Fruit fly (Drosophila melanogaster) whole organism, embryonic: ENCODE data around the gene CG13457.

Experiments used
- Awh ChIP-seq: fragments of 200-800 bp; sonication (Bioruptor generic); IDR thresholded peaks from 2 replicates; pipeline ENCODE4, ENCODE4 v1.3.6; 2022; ENCODE audit warnings: missing biosample characterization, missing genetic modification characterization
- CG1024 ChIP-seq: fragments of 200-800 bp; sonication (Bioruptor generic); IDR thresholded peaks from 2 replicates; pipeline ENCODE4 v1.3.6; 2022; ENCODE audit warnings: missing biosample characterization, missing genetic modification characterization
- CG11696 ChIP-seq: fragments of 200-800 bp; sonication (Bioruptor generic); IDR thresholded peaks from 2 replicates; pipeline ENCODE4 v1.3.6; 2022; ENCODE audit warnings: missing biosample characterization, missing genetic modification characterization
- CG12299 ChIP-seq: fragments of 200-800 bp; sonication (Bioruptor generic); optimal IDR thresholded peaks from 2 replicates; lab custom pipeline; 2018; ENCODE audit warnings: missing biosample characterization, mild to moderate bottlenecking, missing genetic modification characterization
- CG14441 ChIP-seq: fragments of 200-800 bp; sonication (Bioruptor generic); IDR thresholded peaks from 2 replicates; pipeline ENCODE4 v1.3.6; 2022; ENCODE audit warnings: missing biosample characterization, missing genetic modification characterization
- CG14860 ChIP-seq: fragments of 200-800 bp; sonication (Bioruptor generic); IDR thresholded peaks from 3 replicates; pipeline ENCODE4 v1.3.6; 2022; ENCODE audit warnings: missing biosample characterization, missing genetic modification characterization; ENCODE audit not compliant: partially characterized antibody
- CG15479 ChIP-seq: fragments of 200-800 bp; sonication (Bioruptor generic); optimal IDR thresholded peaks from 3 replicates; lab custom pipeline; 2019; ENCODE audit warnings: missing biosample characterization, mild to moderate bottlenecking, missing genetic modification characterization, moderate library complexity
- CG1603 ChIP-seq: fragments of 200-800 bp; sonication (Bioruptor generic); optimal IDR thresholded peaks from 2 replicates; lab custom pipeline; 2019; ENCODE audit warnings: missing biosample characterization, mild to moderate bottlenecking, missing genetic modification characterization, moderate library complexity
- CG1792 ChIP-seq: fragments of 200-800 bp; sonication (Bioruptor generic); optimal IDR thresholded peaks from 2 replicates; lab custom pipeline; 2016; ENCODE audit warnings: missing biosample characterization, missing genetic modification characterization
- CG2199 ChIP-seq: fragments of 200-800 bp; sonication (Bioruptor generic); IDR thresholded peaks from 3 replicates; pipeline ENCODE4 v1.3.6; 2022; ENCODE audit warnings: missing biosample characterization, missing genetic modification characterization
- CG30431 ChIP-seq: fragments of 200-800 bp; sonication (Bioruptor generic); optimal IDR thresholded peaks from 2 replicates; lab custom pipeline; 2017; ENCODE audit warnings: missing biosample characterization, missing genetic modification characterization
- CG6791 ChIP-seq: fragments of 200-800 bp; sonication (Bioruptor generic); IDR thresholded peaks from 3 replicates; pipeline ENCODE4 v1.3.6; 2022; ENCODE audit warnings: missing biosample characterization, missing genetic modification characterization; ENCODE audit not compliant: partially characterized antibody
- CG8290 ChIP-seq, 3 experiments: fragments of 200-800 bp; sonication (Bioruptor generic); optimal IDR thresholded peaks; 2 replicates each; lab custom pipeline; 2016 to 2019; ENCODE audit warnings: missing biosample characterization in 3 of 3, missing genetic modification characterization in 3 of 3, mild to moderate bottlenecking in 2 of 3, moderate library complexity in 1 of 3
- CHES-1-like ChIP-seq: fragments of 200-800 bp; sonication (Bioruptor generic); optimal IDR thresholded peaks from 2 replicates; lab custom pipeline; 2016; ENCODE audit warnings: missing biosample characterization, missing genetic modification characterization
- CTCF ChIP-seq: fragments of 200-800 bp; sonication (Bioruptor generic); optimal IDR thresholded peaks from 2 replicates; lab custom pipeline; 2017; ENCODE audit warnings: missing biosample characterization, mild to moderate bottlenecking, missing genetic modification characterization, moderate library complexity
- Gsc ChIP-seq: fragments of 200-800 bp; sonication (Bioruptor generic); IDR thresholded peaks from 2 replicates; pipeline ENCODE4 v1.3.6; 2022; ENCODE audit warnings: missing biosample characterization, missing genetic modification characterization
- HmgD ChIP-seq: fragments of 200-800 bp; sonication (Bioruptor generic); optimal IDR thresholded peaks from 3 replicates; lab custom pipeline; 2016; ENCODE audit warnings: missing biosample characterization, missing genetic modification characterization
- Med ChIP-seq: fragments of 200-800 bp; sonication (Bioruptor generic); peaks from one replicate; lab custom pipeline; 2016; ENCODE audit warnings: missing biosample characterization, missing genetic modification characterization, mild to moderate bottlenecking, inconsistent platforms, moderate library complexity
- Oli ChIP-seq: fragments of 200-800 bp; sonication (Bioruptor generic); optimal IDR thresholded peaks from 2 replicates; lab custom pipeline; 2018; ENCODE audit warnings: missing biosample characterization, mild to moderate bottlenecking, missing genetic modification characterization, moderate library complexity
- Opbp ChIP-seq: fragments of 200-800 bp; sonication (Bioruptor generic); IDR thresholded peaks from 3 replicates; pipeline ENCODE4 v1.3.6; 2022; ENCODE audit warnings: missing biosample characterization, missing genetic modification characterization; ENCODE audit not compliant: partially characterized antibody
- Ptx1 ChIP-seq: fragments of 200-800 bp; sonication (Bioruptor generic); IDR thresholded peaks from 2 replicates; pipeline ENCODE4 v1.3.6; 2022; ENCODE audit warnings: missing biosample characterization, missing genetic modification characterization
- Ravus ChIP-seq: fragments of 200-800 bp; sonication (Bioruptor generic); IDR thresholded peaks from 2 replicates; pipeline ENCODE4 v1.3.6; 2022; ENCODE audit warnings: missing biosample characterization, missing genetic modification characterization
- Sox102F ChIP-seq: fragments of 200-800 bp; sonication (Bioruptor generic); optimal IDR thresholded peaks from 2 replicates; lab custom pipeline; 2018; ENCODE audit warnings: missing biosample characterization, mild to moderate bottlenecking, missing genetic modification characterization, moderate library complexity
- Taf1 ChIP-seq: fragments of 200-800 bp; sonication (Bioruptor generic); IDR thresholded peaks from 2 replicates; pipeline ENCODE4 v1.3.6; 2022; ENCODE audit warnings: missing biosample characterization, missing genetic modification characterization
- Xrp1 ChIP-seq: fragments of 200-800 bp; sonication (Bioruptor generic); IDR thresholded peaks from 2 replicates; pipeline ENCODE4 v1.3.6; 2022; ENCODE audit warnings: missing biosample characterization, missing genetic modification characterization
- bsh ChIP-seq, 2 experiments: fragments of 200-800 bp; sonication (Bioruptor generic); optimal IDR thresholded peaks; 2 replicates each; lab custom pipeline; 2017 to 2018; ENCODE audit warnings: mild to moderate bottlenecking in 2 of 2, missing biosample characterization in 2 of 2, missing genetic modification characterization in 2 of 2, moderate library complexity in 1 of 2
- cg ChIP-seq: fragments of 200-800 bp; sonication (Bioruptor generic); optimal IDR thresholded peaks from 3 replicates; lab custom pipeline; 2019; ENCODE audit warnings: missing biosample characterization, mild to moderate bottlenecking, missing genetic modification characterization, moderate library complexity
- chm ChIP-seq: fragments of 200-800 bp; sonication (Bioruptor generic); IDR thresholded peaks from 2 replicates; pipeline ENCODE4 v1.3.6; 2022; ENCODE audit warnings: missing biosample characterization, missing genetic modification characterization
- en ChIP-seq: fragments of 200-800 bp; sonication (Bioruptor generic); optimal IDR thresholded peaks from 2 replicates; lab custom pipeline; 2016; ENCODE audit warnings: missing biosample characterization, missing genetic modification characterization
- gcm2 ChIP-seq: fragments of 200-800 bp; sonication (Bioruptor generic); optimal IDR thresholded peaks from 2 replicates; lab custom pipeline; 2016; ENCODE audit warnings: missing biosample characterization, missing genetic modification characterization
- kay ChIP-seq: fragments of 200-800 bp; sonication (Bioruptor generic); optimal IDR thresholded peaks from 2 replicates; lab custom pipeline; 2016; ENCODE audit warnings: missing biosample characterization, missing genetic modification characterization
- kni ChIP-seq: fragments of 200-800 bp; sonication (Bioruptor generic); optimal IDR thresholded peaks from 3 replicates; lab custom pipeline; 2017; ENCODE audit warnings: mild to moderate bottlenecking, missing biosample characterization, missing genetic modification reagents, missing genetic modification characterization
- knrl ChIP-seq: fragments of 200-800 bp; sonication (Bioruptor generic); IDR thresholded peaks from 3 replicates; pipeline ENCODE4 v1.3.6; 2022; ENCODE audit warnings: missing biosample characterization, missing genetic modification characterization; ENCODE audit not compliant: partially characterized antibody
- lmd ChIP-seq: fragments of 200-800 bp; sonication (Bioruptor generic); IDR thresholded peaks from 2 replicates; pipeline ENCODE4 v1.3.6; 2022; ENCODE audit warnings: missing biosample characterization, missing genetic modification characterization
- onecut ChIP-seq: fragments of 200-800 bp; sonication (Bioruptor generic); IDR thresholded peaks from 2 replicates; pipeline ENCODE4 v1.3.6; 2022; ENCODE audit warnings: missing biosample characterization, missing genetic modification characterization
- org-1 ChIP-seq: fragments of 200-800 bp; sonication (Bioruptor generic); optimal IDR thresholded peaks from 2 replicates; lab custom pipeline; 2017; ENCODE audit warnings: missing biosample characterization, missing genetic modification characterization
- pum ChIP-seq: fragments of 200-800 bp; sonication (Bioruptor generic); optimal IDR thresholded peaks from 2 replicates; lab custom pipeline; 2016; ENCODE audit warnings: missing biosample characterization, missing genetic modification characterization
- sens ChIP-seq: fragments of 200-800 bp; sonication (Bioruptor generic); peaks from one replicate; lab custom pipeline; 2016; ENCODE audit warnings: missing biosample characterization, missing genetic modification characterization
- sens-2 ChIP-seq: fragments of 200-800 bp; sonication (Bioruptor generic); IDR thresholded peaks from 2 replicates; pipeline ENCODE4 v1.3.6; 2022; ENCODE audit warnings: missing biosample characterization, missing genetic modification characterization
- wdn ChIP-seq: fragments of 200-800 bp; sonication (Bioruptor generic); IDR thresholded peaks from 2 replicates; pipeline ENCODE4 v1.3.6; 2022; ENCODE audit warnings: missing biosample characterization, missing genetic modification characterization

Gene CG13457

dm6 chr3L:15131278-15131677 is at the start of gene CG13457:
TSS of gene CG13457 (minus strand) at chr3L:15131378.
- TF ChIP-seq Gsc (GFP tag; lab: Robert Waterston, UW) (no peak), Awh (GFP tag; lab: Robert Waterston, UW) (no peak), Oli (tag; lab: Kevin White, UChicago) (no peak), CG14860 (GFP tag; lab: Robert Waterston, UW) (no peak), CG15479 (no peak), Taf1 (GFP tag; lab: Robert Waterston, UW) (no peak), lmd (GFP tag; lab: Robert Waterston, UW) (no peak), kay (GFP tag; lab: Kevin White, UChicago) (no peak), Ravus (GFP tag; lab: Robert Waterston, UW) (no peak), CHES-1-like (GFP tag; lab: Kevin White, UChicago) (no peak), sens-2 (GFP tag; lab: Robert Waterston, UW) (no peak), CG14441 (GFP tag; lab: Robert Waterston, UW) (no peak), CG12299 (no peak), HmgD (no peak)
- TF ChIP-seq, all 482 proteins: peak for 0

- TF ChIP-seq org-1 (GFP tag; lab: Kevin White, UChicago) (no peak), bsh (GFP tag; optimal IDR thresholded peaks at IDR 0.05; lab: Kevin White, UChicago) (peak in 1 of 2 experiments; percentile 1)
Measured at dm6 chr3L:15180816-15181215, 49.6 kb upstream of the CG13457 start.

- TF ChIP-seq CTCF (GFP tag; lab: Kevin White, UChicago) (peak; percentile 89), CG6791 (0 out of 3 replicates have a peak, but pooled peaks have one; percentile 42), chm (GFP tag; lab: Robert Waterston, UW) (0 out of 2 replicates have a peak, but pooled peaks have one; percentile 21), CG30431 (GFP tag; lab: Kevin White, UChicago) (peak; percentile 3), CG2199 (GFP tag; lab: Robert Waterston, UW) (0 out of 3 replicates have a peak, but pooled peaks have one; percentile 26), CG1603 (tag; lab: Kevin White, UChicago) (peak; percentile 11), CG1024 (GFP tag; lab: Robert Waterston, UW) (peak; percentile 12; the same call in 1 of the 2 replicates), en (no peak), sens (GFP tag; lab: Kevin White, UChicago) (peak; percentile 42), Opbp (GFP tag; lab: Robert Waterston, UW) (0 out of 3 replicates have a peak, but pooled peaks have one; percentile 24), kni (GFP tag; lab: Kevin White, UChicago) (peak; percentile 42), Med (GFP tag; lab: Kevin White, UChicago) (peak; percentile 78), gcm2 (GFP tag; lab: Kevin White, UChicago) (no peak), CG1792 (GFP tag; lab: Kevin White, UChicago) (no peak), wdn (GFP tag; lab: Robert Waterston, UW) (0 out of 2 replicates have a peak, but pooled peaks have one; percentile 40), onecut (GFP tag; lab: Robert Waterston, UW) (0 out of 2 replicates have a peak, but pooled peaks have one; percentile 17), Xrp1 (GFP tag; lab: Robert Waterston, UW) (peak; percentile 30; the same call in 1 of the 2 replicates), Ptx1 (0 out of 2 replicates have a peak, but pooled peaks have one; percentile 13), Sox102F (no peak), knrl (GFP tag; lab: Robert Waterston, UW) (no peak), CG8290 (GFP tag; optimal IDR thresholded peaks at IDR 0.05; lab: Kevin White, UChicago) (no peak), CG8290 (tag; optimal IDR thresholded peaks at IDR 0.05; lab: Kevin White, UChicago) (peak in 1 of 2 experiments; percentile 26), lmd (GFP tag; lab: Robert Waterston, UW) (0 out of 2 replicates have a peak, but pooled peaks have one; percentile 7), CG11696 (GFP tag; lab: Robert Waterston, UW) (peak; percentile 63; the same call in 1 of the 2 replicates), pum (GFP tag; lab: Kevin White, UChicago) (no peak), cg (GFP tag; lab: Kevin White, UChicago) (peak; percentile 63)
Measured at dm6 chr3L:15178618-15179017, 47.4 kb upstream of the CG13457 start.
